Worm (Caenorhabditis elegans) whole organism, young adult: ENCODE data around the gene C40H1.9.

ENCODE experiments used
- F22D6.2 ChIP-seq: sonication (generic microtip); optimal IDR thresholded peaks from 2 replicates; lab custom pipeline; 2016; ENCODE audit warnings: mild to moderate bottlenecking, missing genetic modification characterization, missing compliant biosample characterization
- F37B4.10 ChIP-seq: fragments of 200-800 bp; sonication (Bioruptor generic); IDR thresholded peaks from 2 replicates; pipeline ENCODE4 v1.3.6; 2022; ENCODE audit warnings: missing genetic modification characterization, missing compliant biosample characterization
- F39B2.1 ChIP-seq: fragments of 200-800 bp; sonication (Bioruptor generic); IDR thresholded peaks from 2 replicates; pipeline ENCODE4 v1.3.6; 2022; ENCODE audit warnings: missing genetic modification reagents, missing genetic modification characterization, missing compliant biosample characterization
- F49E8.2 ChIP-seq: sonication (generic microtip); optimal IDR thresholded peaks from 3 replicates; lab custom pipeline; 2017; ENCODE audit warnings: missing genetic modification characterization, mild to moderate bottlenecking, missing compliant biosample characterization, antibody characterized with exemption, moderate library complexity; ENCODE audit not compliant: insufficient read depth
- K11D2.4 ChIP-seq: fragments of 200-800 bp; sonication (Bioruptor generic); IDR thresholded peaks from 2 replicates; pipeline ENCODE4 v1.3.6; 2022; ENCODE audit warnings: missing genetic modification reagents, missing genetic modification characterization, missing compliant biosample characterization
- Y56A3A.18 ChIP-seq: fragments of 200-800 bp; sonication (Bioruptor generic); IDR thresholded peaks from 2 replicates; pipeline ENCODE4 v1.3.6; 2022; ENCODE audit warnings: missing genetic modification reagents, missing genetic modification characterization, missing compliant biosample characterization
- Y67H2A.10 ChIP-seq: fragments of 200-800 bp; sonication (Bioruptor generic); conservative IDR thresholded peaks from 2 replicates; pipeline ENCODE4 v1.3.6; 2022; ENCODE audit warnings: missing genetic modification reagents, missing genetic modification characterization, missing compliant biosample characterization
- ZK185.1 ChIP-seq: sonication (generic microtip); optimal IDR thresholded peaks from 2 replicates; lab custom pipeline; 2016; ENCODE audit warnings: mild to moderate bottlenecking, missing genetic modification characterization, missing compliant biosample characterization; ENCODE audit not compliant: poor library complexity, severe bottlenecking
- atf-7 ChIP-seq: sonication (generic microtip); optimal IDR thresholded peaks from 2 replicates; lab custom pipeline; 2017; ENCODE audit warnings: mild to moderate bottlenecking, missing genetic modification characterization, missing compliant biosample characterization
- bed-1 ChIP-seq: fragments of 200-800 bp; sonication (Bioruptor generic); IDR thresholded peaks from 2 replicates; pipeline ENCODE4 v1.3.6; 2022; ENCODE audit warnings: missing genetic modification reagents, missing genetic modification characterization, missing compliant biosample characterization
- cebp-1 ChIP-seq, 2 experiments: fragments of 200-800 bp in 1 of 2; sonication (Bioruptor generic) in 1 of 2; sonication (generic microtip) in 1 of 2; IDR thresholded peaks in 1 of 2; optimal IDR thresholded peaks in 1 of 2; 2 replicates each; pipeline versions ENCODE4 v1.3.6 to Lab custom; 2017 to 2022; ENCODE audit warnings: missing compliant biosample characterization in 2 of 2, missing genetic modification characterization in 2 of 2, mild to moderate bottlenecking in 1 of 2, missing genetic modification reagents in 1 of 2, moderate library complexity in 1 of 2
- cebp-2 ChIP-seq: fragments of 200-800 bp; sonication (Bioruptor generic); IDR thresholded peaks from 2 replicates; pipeline ENCODE4 v1.3.6; 2022; ENCODE audit warnings: missing genetic modification characterization, missing compliant biosample characterization
- ceh-91 ChIP-seq: fragments of 200-800 bp; sonication (Bioruptor generic); IDR thresholded peaks from 2 replicates; pipeline ENCODE4 v1.3.6; 2022; ENCODE audit warnings: missing genetic modification reagents, missing genetic modification characterization, missing compliant biosample characterization
- chd-7 ChIP-seq: sonication (generic microtip); optimal IDR thresholded peaks from 2 replicates; lab custom pipeline; 2016; ENCODE audit warnings: mild to moderate bottlenecking, missing genetic modification characterization, moderate library complexity, missing compliant biosample characterization
- dpff-1 ChIP-seq: sonication (generic microtip); optimal IDR thresholded peaks from 2 replicates; lab custom pipeline; 2017; ENCODE audit warnings: mild to moderate bottlenecking, missing genetic modification characterization, missing compliant biosample characterization
- egrh-3 ChIP-seq: fragments of 200-800 bp; sonication (Bioruptor generic); IDR thresholded peaks from 2 replicates; pipeline ENCODE4 v1.3.6; 2022; ENCODE audit warnings: missing genetic modification reagents, missing genetic modification characterization, missing compliant biosample characterization
- fkh-3 ChIP-seq: sonication (generic microtip); optimal IDR thresholded peaks from 2 replicates; lab custom pipeline; 2016; ENCODE audit warnings: mild to moderate bottlenecking, missing genetic modification characterization, missing compliant biosample characterization
- him-1 ChIP-seq: sonication (generic microtip); optimal IDR thresholded peaks from 2 replicates; lab custom pipeline; 2016; ENCODE audit warnings: missing genotype, missing genetic modification reagents, missing genetic modification characterization, missing compliant biosample characterization
- hmg-1.2 ChIP-seq: fragments of 200-800 bp; sonication (Bioruptor generic); IDR thresholded peaks from 2 replicates; pipeline ENCODE4 v1.3.6; 2022; ENCODE audit warnings: missing genetic modification reagents, missing genetic modification characterization, missing compliant biosample characterization
- hmg-20 ChIP-seq: fragments of 200-800 bp; sonication (Bioruptor generic); IDR thresholded peaks from 2 replicates; pipeline ENCODE4 v1.3.6; 2022; ENCODE audit warnings: missing genetic modification reagents, missing genetic modification characterization, missing compliant biosample characterization
- lin-40 ChIP-seq: sonication (generic microtip); optimal IDR thresholded peaks from 2 replicates; lab custom pipeline; 2016; ENCODE audit warnings: missing genetic modification characterization, mild to moderate bottlenecking, missing compliant biosample characterization, missing genotype, missing genetic modification reagents
- lin-54 ChIP-seq: fragments of 200-800 bp; sonication (Bioruptor generic); optimal IDR thresholded peaks from 2 replicates; lab custom pipeline; 2018; ENCODE audit warnings: mild to moderate bottlenecking, missing genetic modification characterization, missing compliant biosample characterization
- lir-1 ChIP-seq: fragments of 200-800 bp; sonication (Bioruptor generic); conservative IDR thresholded peaks from 2 replicates; pipeline ENCODE4 v1.3.6; 2022; ENCODE audit warnings: missing genetic modification reagents, missing genetic modification characterization, missing compliant biosample characterization
- madf-6 ChIP-seq: fragments of 200-800 bp; sonication (Bioruptor generic); IDR thresholded peaks from 2 replicates; pipeline ENCODE4 v1.3.6; 2022; ENCODE audit warnings: missing genetic modification reagents, missing genetic modification characterization, missing compliant biosample characterization
- mcd-1 ChIP-seq: fragments of 200-800 bp; sonication (Bioruptor generic); IDR thresholded peaks from 2 replicates; pipeline ENCODE4 v1.3.6; 2022; ENCODE audit warnings: missing genetic modification reagents, missing genetic modification characterization, missing compliant biosample characterization
- nhr-179 ChIP-seq: sonication (generic microtip); optimal IDR thresholded peaks from 2 replicates; lab custom pipeline; 2016; ENCODE audit warnings: mild to moderate bottlenecking, missing genetic modification characterization, missing compliant biosample characterization
- nhr-27 ChIP-seq: fragments of 200-800 bp; sonication (Bioruptor generic); optimal IDR thresholded peaks from 2 replicates; lab custom pipeline; 2018; ENCODE audit warnings: mild to moderate bottlenecking, missing genetic modification characterization, moderate library complexity, missing compliant biosample characterization
- nhr-90 ChIP-seq: sonication (generic microtip); optimal IDR thresholded peaks from 2 replicates; lab custom pipeline; 2016; ENCODE audit warnings: missing genotype, mild to moderate bottlenecking, missing genetic modification characterization, missing compliant biosample characterization
- pbrm-1 ChIP-seq: fragments of 200-800 bp; sonication (Bioruptor generic); IDR thresholded peaks from 2 replicates; pipeline ENCODE4 v1.3.6; 2022; ENCODE audit warnings: missing genetic modification reagents, missing genetic modification characterization, missing compliant biosample characterization
- rpc-1 ChIP-seq, 2 experiments: fragments of 150-350 bp in 1 of 2; sonication (generic microtip) in 1 of 2; optimal IDR thresholded peaks; 2 replicates each; lab custom pipeline; 2014 to 2018; ENCODE audit warnings: missing biosample characterization in 1 of 2, missing genetic modification characterization in 1 of 2, missing genetic modification reagents in 1 of 2, missing genotype in 1 of 2
- snpc-1.1 ChIP-seq: sonication (generic microtip); optimal IDR thresholded peaks from 2 replicates; lab custom pipeline; 2017; ENCODE audit warnings: missing genetic modification characterization, mild to moderate bottlenecking, missing compliant biosample characterization, antibody characterized with exemption, moderate library complexity, missing genotype, missing genetic modification reagents; ENCODE audit not compliant: insufficient read depth
- snpc-4 ChIP-seq, 5 experiments: fragments of 150-350 bp in 1 of 5; sonication (generic microtip) in 4 of 5; optimal IDR thresholded peaks; 2 replicates each; lab custom pipeline; 2014 to 2018; ENCODE audit warnings: missing genetic modification characterization in 5 of 5, missing biosample characterization in 3 of 5, antibody characterized with exemption in 2 of 5, mild to moderate bottlenecking in 2 of 5, missing compliant biosample characterization in 2 of 5, missing genotype in 2 of 5, moderate library complexity in 2 of 5, missing genetic modification reagents in 1 of 5
- sptf-2 ChIP-seq: fragments of 200-800 bp; sonication (Bioruptor generic); optimal IDR thresholded peaks from 2 replicates; lab custom pipeline; 2018; ENCODE audit warnings: mild to moderate bottlenecking, missing genetic modification characterization, missing compliant biosample characterization
- zim-3 ChIP-seq: sonication (generic microtip); optimal IDR thresholded peaks from 2 replicates; lab custom pipeline; 2017; ENCODE audit warnings: mild to moderate bottlenecking, missing genetic modification characterization, moderate library complexity, missing compliant biosample characterization
- ztf-26 ChIP-seq: sonication (generic microtip); optimal IDR thresholded peaks from 2 replicates; lab custom pipeline; 2017; ENCODE audit warnings: missing genetic modification characterization, missing compliant biosample characterization
- ztf-3 ChIP-seq: fragments of 200-800 bp; sonication (Bioruptor generic); optimal IDR thresholded peaks from 2 replicates; lab custom pipeline; 2018; ENCODE audit warnings: mild to moderate bottlenecking, missing genetic modification characterization, missing compliant biosample characterization
- ztf-6 ChIP-seq: fragments of 200-800 bp; sonication (Bioruptor generic); IDR thresholded peaks from 2 replicates; pipeline ENCODE4 v1.3.6; 2022; ENCODE audit warnings: missing genetic modification reagents, missing genetic modification characterization, missing compliant biosample characterization

The C40H1.9 gene

DNA sequence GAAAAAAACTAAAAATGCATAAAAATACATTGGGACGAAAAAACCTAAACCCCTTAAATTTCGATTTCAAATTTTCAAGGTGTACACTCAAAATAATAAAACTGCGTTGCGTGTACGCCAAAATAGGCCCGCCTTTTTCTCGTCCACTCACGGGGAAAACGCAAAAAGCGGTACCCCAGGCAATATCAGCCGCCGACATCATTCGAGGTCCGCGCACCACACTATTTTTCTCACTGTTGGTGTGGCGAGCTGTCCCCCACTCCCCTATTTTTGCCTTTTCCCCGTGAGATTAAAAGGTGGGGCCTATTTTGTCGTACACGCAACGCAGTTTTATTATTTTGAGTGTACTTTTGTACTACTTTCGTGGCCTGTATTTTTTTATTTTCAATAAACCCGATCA lies 28.1 kb upstream of the C40H1.9 start:
- TF ChIP-seq snpc-1.1 (tag; lab: Kevin White, UChicago) (peak; percentile 62), pbrm-1 (GFP tag; lab: Robert Waterston, UW) (peak; percentile 27; the same call in 1 of the 2 replicates), hmg-1.2 (GFP tag; lab: Robert Waterston, UW) (peak; percentile 77), snpc-4 (GFP tag; optimal IDR thresholded peaks at IDR 0.05; lab: Kevin White, UChicago) (peak; percentile 42), snpc-4 (tag; optimal IDR thresholded peaks at IDR 0.05; lab: Kevin White, UChicago) (peak in 2 of 4 experiments; percentile 89 to 93)

DNA sequence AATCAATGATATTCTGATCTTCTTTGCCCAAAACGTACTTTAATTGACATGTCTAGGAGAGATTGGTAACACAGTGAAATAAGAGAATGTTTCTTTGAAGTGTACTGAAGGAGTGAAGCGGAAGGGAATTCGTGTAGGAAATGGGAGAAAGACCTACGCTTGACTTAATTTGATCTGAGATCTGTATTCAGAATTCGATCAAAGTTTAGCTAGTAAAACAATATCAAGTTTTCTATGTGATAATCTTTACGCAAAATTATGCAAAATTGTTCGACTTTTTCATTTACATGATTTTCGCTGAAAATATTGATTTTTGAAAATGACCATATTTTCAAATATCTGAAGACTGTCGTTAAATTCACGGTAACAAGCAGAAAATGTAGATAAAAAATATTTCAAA lies 22.4 kb upstream of the C40H1.9 start, which contains the start of gene K01B6.4:
Gene K01B6.4, minus strand, starts transcription at position 101 of the 400 bp plus-strand sequence.
- no peak for TF ChIP-seq madf-6 (GFP tag; lab: Robert Waterston, UW)
- no peak for TF ChIP-seq bed-1 (GFP tag; lab: Robert Waterston, UW)
- TF ChIP-seq Y67H2A.10 (GFP tag; lab: Robert Waterston, UW), result no peak
- TF ChIP-seq sptf-2 (GFP tag; lab: Kevin White, UChicago), result no peak
- no peak for TF ChIP-seq nhr-179
- no peak for TF ChIP-seq cebp-2 (GFP tag; lab: Robert Waterston, UW)
- TF ChIP-seq nhr-27, result no peak
- TF ChIP-seq ceh-91 (GFP tag; lab: Robert Waterston, UW), result no peak
- TF ChIP-seq mcd-1 (GFP tag; lab: Robert Waterston, UW), result no peak
- TF ChIP-seq dpff-1 (tag; lab: Kevin White, UChicago), result no peak
- no peak for TF ChIP-seq lin-40 (tag; lab: Kevin White, UChicago)
- TF ChIP-seq F22D6.2 (tag; lab: Kevin White, UChicago), result no peak
- TF ChIP-seq zim-3, result no peak
- TF ChIP-seq Y56A3A.18 (GFP tag; lab: Robert Waterston, UW), result no peak
- TF ChIP-seq egrh-3 (GFP tag; lab: Robert Waterston, UW), result no peak
- no peak for TF ChIP-seq lin-54 (GFP tag; lab: Kevin White, UChicago)

DNA sequence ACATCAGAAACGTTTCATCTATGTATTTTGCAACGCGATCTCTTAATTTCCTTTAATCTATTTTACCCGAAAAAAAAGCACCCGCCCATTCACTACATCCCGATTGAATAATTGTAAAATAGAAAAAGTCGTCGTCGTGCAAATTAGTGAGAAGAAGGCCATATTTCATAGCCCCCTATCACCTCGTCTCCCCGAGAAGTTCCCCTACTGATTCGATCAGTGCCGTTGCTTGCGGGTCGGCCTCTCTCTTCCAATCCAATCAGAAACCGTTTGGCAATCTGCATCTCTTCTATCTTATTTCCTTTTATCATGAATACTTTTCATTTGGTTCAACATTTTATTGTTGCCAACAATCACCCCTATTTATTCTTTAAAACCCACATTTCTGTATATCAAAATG lies 20.6 kb upstream of the C40H1.9 start:
- no peak for TF ChIP-seq ztf-6 (GFP tag; lab: Robert Waterston, UW)

DNA sequence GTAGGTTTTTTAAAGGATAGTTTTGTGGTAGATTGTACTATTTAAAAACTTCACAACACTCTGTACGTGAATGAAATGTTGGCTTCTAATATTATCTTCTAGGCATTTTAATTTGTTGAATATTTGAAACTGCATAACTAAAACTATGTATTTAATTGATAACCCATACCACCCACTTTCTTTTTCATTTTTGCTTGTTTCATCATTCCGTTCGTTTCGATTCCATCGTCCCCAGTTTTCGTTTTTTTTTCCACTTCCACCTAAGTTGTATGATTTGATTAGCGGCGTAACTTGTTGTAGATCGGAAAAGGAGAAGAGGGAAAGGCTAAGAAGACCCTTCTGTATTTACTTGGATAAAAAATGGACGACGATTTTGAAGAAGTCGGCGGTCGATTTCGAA lies 19.8 kb upstream of the C40H1.9 start, which contains the start of gene K01B6.3:
Gene K01B6.3, plus strand, starts transcription at position 301 of the 400 bp plus-strand sequence.
- TF ChIP-seq F49E8.2 (tag; lab: Kevin White, UChicago) (no peak), ZK185.1 (no peak), K11D2.4 (no peak), ztf-26 (tag; lab: Kevin White, UChicago) (no peak), chd-7 (tag; lab: Kevin White, UChicago) (no peak), F39B2.1 (no peak), ztf-6 (GFP tag; lab: Robert Waterston, UW) (no peak), F37B4.10 (no peak), fkh-3 (tag; lab: Kevin White, UChicago) (no peak), ztf-3 (GFP tag; lab: Kevin White, UChicago) (no peak), cebp-2 (GFP tag; lab: Robert Waterston, UW) (no peak), lir-1 (GFP tag; lab: Robert Waterston, UW) (no peak), cebp-1 (GFP tag; IDR thresholded peaks at IDR 0.05; lab: Robert Waterston, UW) (no peak), cebp-1 (tag; optimal IDR thresholded peaks at IDR 0.05; lab: Kevin White, UChicago) (no peak), him-1 (no peak), rpc-1 (optimal IDR thresholded peaks at IDR 0.05; lab: Kevin White, UChicago) (no peak), rpc-1 (tag; optimal IDR thresholded peaks at IDR 0.05; lab: Kevin White, UChicago) (no peak), nhr-90 (no peak), hmg-20 (no peak), mcd-1 (GFP tag; lab: Robert Waterston, UW) (no peak), atf-7 (tag; lab: Kevin White, UChicago) (no peak)
